Worm (Caenorhabditis elegans): ENCODE measurements around the gene C34E10.10.

- TF ChIP-seq lsy-2 (tag; optimal IDR thresholded peaks at IDR 0.05) (no peak), elt-1 (tag; optimal IDR thresholded peaks at IDR 0.05; ENCODE audit: borderline replicate concordance, insufficient read depth) (no peak), elt-3 (tag; optimal IDR thresholded peaks at IDR 0.05) (no peak), ztf-11 (tag; optimal IDR thresholded peaks at IDR 0.05) (no peak), pha-4 (tag; optimal IDR thresholded peaks at IDR 0.05) (no peak), unc-39 (tag; optimal IDR thresholded peaks at IDR 0.05) (no peak), unc-62 (GFP tag; optimal IDR thresholded peaks at IDR 0.05) (no peak), ceh-43 (GFP tag; optimal IDR thresholded peaks at IDR 0.05) (no peak), mep-1 (tag; optimal IDR thresholded peaks at IDR 0.05) (no peak), bed-3 (GFP tag; optimal IDR thresholded peaks at IDR 0.05) (no peak)
Observed at ce11 chrIII:5230415-5230814, 2.7 kb upstream of the C34E10.10 start, which contains the start of gene prmt-5.

Data from whole organism, mixed stage, embryonic.